Fruit fly (Drosophila melanogaster) whole organism, pupa: Measurements from ENCODE around the gene CG4186.
A peak's percentile ranks its signal among the peaks of the same experiment; 100 is the strongest.

ENCODE experiments used
- CG10348 ChIP-seq: fragments of 200-800 bp; sonication (Bioruptor generic); IDR thresholded peaks from 2 replicates; pipeline ENCODE4 v1.3.6; 2022; ENCODE audit warnings: missing biosample characterization, missing genetic modification characterization
- CG12605 ChIP-seq: fragments of 200-800 bp; sonication (Bioruptor generic); IDR thresholded peaks from 2 replicates; pipeline ENCODE4 v1.3.6; 2022; ENCODE audit warnings: missing biosample characterization, missing genetic modification characterization
- CG13204 ChIP-seq: fragments of 200-800 bp; sonication (Bioruptor generic); optimal IDR thresholded peaks from 2 replicates; lab custom pipeline; 2018; ENCODE audit warnings: missing biosample characterization, mild to moderate bottlenecking, missing genetic modification characterization, moderate library complexity
- CG14655 ChIP-seq: fragments of 200-800 bp; sonication (Bioruptor generic); optimal IDR thresholded peaks from 3 replicates; lab custom pipeline; 2017; ENCODE audit warnings: mild to moderate bottlenecking, missing biosample characterization, missing genetic modification reagents, missing genetic modification characterization
- CG15710 ChIP-seq: fragments of 200-800 bp; sonication (Bioruptor generic); optimal IDR thresholded peaks from 2 replicates; lab custom pipeline; 2018; ENCODE audit warnings: missing biosample characterization, mild to moderate bottlenecking, missing genetic modification characterization, moderate library complexity
- CG17806 ChIP-seq: fragments of 200-800 bp; sonication (Bioruptor generic); optimal IDR thresholded peaks from 2 replicates; lab custom pipeline; 2018; ENCODE audit warnings: missing biosample characterization, mild to moderate bottlenecking, missing genetic modification characterization, moderate library complexity
- CG32121 ChIP-seq: fragments of 200-800 bp; sonication (Bioruptor generic); IDR thresholded peaks from 2 replicates; pipeline ENCODE4 v1.3.6; 2022; ENCODE audit warnings: missing biosample characterization, missing genetic modification characterization
- CG34367 ChIP-seq: fragments of 200-800 bp; sonication (Bioruptor generic); optimal IDR thresholded peaks from 2 replicates; lab custom pipeline; 2018; ENCODE audit warnings: missing biosample characterization, mild to moderate bottlenecking, missing genetic modification characterization
- CG4496 ChIP-seq: fragments of 200-800 bp; sonication (Bioruptor generic); IDR thresholded peaks from 3 replicates; pipeline ENCODE4 v1.3.6; 2022; ENCODE audit warnings: missing biosample characterization, missing genetic modification characterization
- CG8159 ChIP-seq: fragments of 200-800 bp; sonication (Bioruptor generic); optimal IDR thresholded peaks from 3 replicates; lab custom pipeline; 2018; ENCODE audit warnings: missing biosample characterization, mild to moderate bottlenecking, missing genetic modification characterization, moderate library complexity
- CG8301 ChIP-seq: fragments of 200-800 bp; sonication (Bioruptor generic); optimal IDR thresholded peaks from 2 replicates; lab custom pipeline; 2018; ENCODE audit warnings: missing biosample characterization, mild to moderate bottlenecking, missing genetic modification characterization
- CG9948 ChIP-seq: fragments of 200-800 bp; sonication (Bioruptor generic); optimal IDR thresholded peaks from 2 replicates; lab custom pipeline; 2018; ENCODE audit warnings: missing biosample characterization, mild to moderate bottlenecking, missing genetic modification characterization, moderate library complexity
- D1 ChIP-seq: fragments of 200-800 bp; sonication (Bioruptor generic); optimal IDR thresholded peaks from 2 replicates; lab custom pipeline; 2018; ENCODE audit warnings: missing biosample characterization, mild to moderate bottlenecking, missing genetic modification characterization, moderate library complexity
- EcR ChIP-seq: fragments of 200-800 bp; sonication (Bioruptor generic); optimal IDR thresholded peaks from 3 replicates; lab custom pipeline; 2019; ENCODE audit warnings: missing biosample characterization, missing genetic modification characterization, mild to moderate bottlenecking, moderate library complexity, missing genetic modification reagents
- Ets98B ChIP-seq: fragments of 200-800 bp; sonication (Bioruptor generic); IDR thresholded peaks from 2 replicates; pipeline ENCODE4 v1.3.6; 2022; ENCODE audit warnings: missing biosample characterization, missing genetic modification characterization
- Pif1A ChIP-seq: fragments of 200-800 bp; sonication (Bioruptor generic); optimal IDR thresholded peaks from 3 replicates; lab custom pipeline; 2016; ENCODE audit warnings: missing biosample characterization, missing genetic modification characterization
- Pif1B ChIP-seq: fragments of 200-800 bp; sonication (Bioruptor generic); optimal IDR thresholded peaks from 3 replicates; lab custom pipeline; 2016; ENCODE audit warnings: missing biosample characterization, missing genetic modification characterization
- Snoo ChIP-seq: fragments of 200-800 bp; sonication (Bioruptor generic); optimal IDR thresholded peaks from 3 replicates; lab custom pipeline; 2017; ENCODE audit warnings: missing biosample characterization, mild to moderate bottlenecking, missing genetic modification characterization, inconsistent platforms
- fd96Ca ChIP-seq: fragments of 200-800 bp; sonication (Bioruptor generic); IDR thresholded peaks from 3 replicates; pipeline ENCODE4 v1.3.6; 2022; ENCODE audit warnings: missing biosample characterization, missing genetic modification characterization
- gl ChIP-seq: fragments of 200-800 bp; sonication (Bioruptor generic); optimal IDR thresholded peaks from 2 replicates; lab custom pipeline; 2018; ENCODE audit warnings: missing biosample characterization, mild to moderate bottlenecking, missing genetic modification characterization
- rn ChIP-seq: fragments of 200-800 bp; sonication (Bioruptor generic); IDR thresholded peaks from 2 replicates; pipeline ENCODE4 v1.3.6; 2022; ENCODE audit warnings: missing biosample characterization, missing genetic modification characterization

The CG4186 gene

DNA sequence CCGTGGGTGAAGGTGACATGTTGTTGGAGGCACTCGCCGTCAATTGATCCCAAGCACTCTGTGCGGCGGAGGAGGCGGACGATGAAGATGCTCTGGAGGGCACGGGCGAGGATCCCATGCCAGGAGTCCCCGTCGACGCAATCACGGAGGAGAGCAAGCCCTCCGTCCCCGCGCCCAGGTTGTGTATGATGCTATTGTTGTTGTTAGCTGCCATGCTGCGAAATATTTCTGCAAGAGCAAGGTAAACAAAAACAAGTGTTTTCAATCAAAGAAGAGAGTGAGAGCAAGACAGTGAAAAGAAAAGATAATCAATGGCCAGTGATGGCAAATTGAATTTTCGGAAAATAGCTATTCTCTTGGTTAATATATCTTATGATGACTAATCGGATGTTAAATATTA lies 15.0 kb downstream of the CG4186 start:
- TF ChIP-seq fd96Ca (GFP tag; lab: Robert Waterston, UW) = no peak
- 0 out of 2 replicates have a peak, but pooled peaks have one; percentile 8 for TF ChIP-seq Ets98B (GFP tag; lab: Robert Waterston, UW)

- TF ChIP-seq EcR (GFP tag; lab: Kevin White, UChicago) = peak; percentile 11
- peak; percentile 62 for TF ChIP-seq Ets98B (GFP tag; lab: Robert Waterston, UW)
- TF ChIP-seq Pif1A (GFP tag; lab: Kevin White, UChicago) = peak; percentile 54
- TF ChIP-seq gl (tag; lab: Kevin White, UChicago) = peak; percentile 53
- TF ChIP-seq CG15710 = peak; percentile 38
- TF ChIP-seq CG8159 (tag; lab: Kevin White, UChicago) = peak; percentile 64
- no peak for TF ChIP-seq D1 (tag; lab: Kevin White, UChicago)
- no peak; the same call in 2 of the 3 replicates for TF ChIP-seq fd96Ca (GFP tag; lab: Robert Waterston, UW)
- no peak for TF ChIP-seq CG10348 (GFP tag; lab: Robert Waterston, UW)
- TF ChIP-seq rn (GFP tag; lab: Robert Waterston, UW) = no peak
- TF ChIP-seq CG14655 (GFP tag; lab: Kevin White, UChicago) = no peak
- no peak for TF ChIP-seq CG4496 (GFP tag; lab: Robert Waterston, UW)
- TF ChIP-seq Pif1B = no peak
- TF ChIP-seq Snoo = peak; percentile 27
- no peak for TF ChIP-seq CG34367 (tag; lab: Kevin White, UChicago)
- no peak for TF ChIP-seq CG12605 (GFP tag; lab: Robert Waterston, UW)
- TF ChIP-seq CG13204 (GFP tag; lab: Kevin White, UChicago) = no peak
- TF ChIP-seq CG9948 (tag; lab: Kevin White, UChicago) = peak; percentile 18
- TF ChIP-seq CG8301 (tag; lab: Kevin White, UChicago) = peak; percentile 41
- no peak for TF ChIP-seq CG32121 (GFP tag; lab: Robert Waterston, UW)
- TF ChIP-seq CG17806 (tag; lab: Kevin White, UChicago) = peak; percentile 18
Measured at dm6 chr3L:20784812-20785671, 15.7 kb downstream of the CG4186 start.

dm6 chr3L:20785742-20786427 lies 16.5 kb downstream of the CG4186 start, which contains the start of gene Pcif1:
Pcif1 (minus strand) TSS chr3L:20786197.
- TF ChIP-seq CG4496 (GFP tag; lab: Robert Waterston, UW) (0 out of 3 replicates have a peak, but pooled peaks have one; percentile 30), CG32121 (GFP tag; lab: Robert Waterston, UW) (0 out of 2 replicates have a peak, but pooled peaks have one; percentile 11), CG8301 (tag; lab: Kevin White, UChicago) (no peak), rn (GFP tag; lab: Robert Waterston, UW) (no peak), CG14655 (GFP tag; lab: Kevin White, UChicago) (no peak), fd96Ca (GFP tag; lab: Robert Waterston, UW) (no peak; the same call in 2 of the 3 replicates)

dm6 chr3L:20787835-20788380 lies 18.5 kb downstream of the CG4186 start, which contains the start of gene CG11396:
CG11396 (minus strand) TSS chr3L:20788137.
- TF ChIP-seq gl (tag; lab: Kevin White, UChicago) = no peak
- peak; percentile 9 for TF ChIP-seq D1 (tag; lab: Kevin White, UChicago)

- TF ChIP-seq CG15710 (no peak), CG12605 (GFP tag; lab: Robert Waterston, UW) (no peak), CG8159 (tag; lab: Kevin White, UChicago) (no peak)
Measured at dm6 chr3L:20789299-20789698, 19.9 kb downstream of the CG4186 start.

- no peak for TF ChIP-seq EcR (GFP tag; lab: Kevin White, UChicago)
Measured at dm6 chr3L:20792693-20793092, 23.3 kb downstream of the CG4186 start, which contains the start of gene Six4. Six4 (minus strand) TSS chr3L:20792777.

dm6 chr3L:20796757-20797156 lies 27.4 kb downstream of the CG4186 start:
- TF ChIP-seq CG8301 (tag; lab: Kevin White, UChicago) (no peak), rn (GFP tag; lab: Robert Waterston, UW) (no peak), gl (tag; lab: Kevin White, UChicago) (no peak), EcR (GFP tag; lab: Kevin White, UChicago) (no peak)
